Worm (Caenorhabditis elegans) whole organism, L2 larva: ENCODE measurements around the gene pak-2.

ENCODE experiments used
- C34F6.9 ChIP-seq: fragments of 150-350 bp; optimal IDR thresholded peaks from 2 replicates; lab custom pipeline; 2014; ENCODE audit warnings: missing biosample characterization, missing genetic modification characterization
- Y55F3AM.14 ChIP-seq: fragments of 200-800 bp; sonication (Bioruptor generic); optimal IDR thresholded peaks from 2 replicates; lab custom pipeline; 2018; ENCODE audit warnings: mild to moderate bottlenecking, missing genetic modification characterization, missing compliant biosample characterization
- ZK546.5 ChIP-seq: sonication (generic microtip); optimal IDR thresholded peaks from 2 replicates; lab custom pipeline; 2017; ENCODE audit warnings: missing biosample characterization, missing genetic modification characterization
- alr-1 ChIP-seq: fragments of 150-350 bp; optimal IDR thresholded peaks from 2 replicates; lab custom pipeline; 2014; ENCODE audit warnings: missing biosample characterization, missing genetic modification characterization
- aly-2 ChIP-seq: fragments of 150-350 bp; optimal IDR thresholded peaks from 2 replicates; lab custom pipeline; 2014; ENCODE audit warnings: missing biosample characterization, missing genetic modification characterization
- ama-1 ChIP-seq: fragments of 150-350 bp; optimal IDR thresholded peaks from 2 replicates; lab custom pipeline; 2018; ENCODE audit warnings: inconsistent platforms
- blmp-1 ChIP-seq: sonication (generic microtip); optimal IDR thresholded peaks from 2 replicates; lab custom pipeline; 2017; ENCODE audit warnings: missing genetic modification characterization, mild to moderate bottlenecking, missing compliant biosample characterization, antibody characterized with exemption, moderate library complexity; ENCODE audit not compliant: insufficient read depth
- ceh-16 ChIP-seq: fragments of 150-350 bp; optimal IDR thresholded peaks from 2 replicates; lab custom pipeline; 2014; ENCODE audit warnings: missing biosample characterization, missing genetic modification characterization
- ceh-82 ChIP-seq: fragments of 150-350 bp; optimal IDR thresholded peaks from 2 replicates; lab custom pipeline; 2014; ENCODE audit warnings: missing biosample characterization, missing genetic modification characterization
- dmd-4 ChIP-seq: sonication (generic microtip); optimal IDR thresholded peaks from 2 replicates; lab custom pipeline; 2017; ENCODE audit warnings: missing biosample characterization, missing genetic modification characterization
- egl-27 ChIP-seq: sonication (generic microtip); optimal IDR thresholded peaks from 3 replicates; lab custom pipeline; 2017; ENCODE audit warnings: missing biosample characterization, missing genetic modification reagents, missing genetic modification characterization
- elt-1 ChIP-seq: fragments of 150-350 bp; optimal IDR thresholded peaks from 2 replicates; lab custom pipeline; 2014; ENCODE audit warnings: missing biosample characterization, missing genetic modification characterization
- elt-3 ChIP-seq: sonication (generic microtip); optimal IDR thresholded peaks from 2 replicates; lab custom pipeline; 2017; ENCODE audit warnings: missing biosample characterization, missing genetic modification characterization
- fos-1 ChIP-seq: fragments of 150-350 bp; optimal IDR thresholded peaks from 2 replicates; lab custom pipeline; 2014; ENCODE audit warnings: missing biosample characterization, missing genetic modification characterization
- gmeb-1 ChIP-seq: fragments of 150-350 bp; optimal IDR thresholded peaks from 2 replicates; lab custom pipeline; 2014; ENCODE audit warnings: missing biosample characterization, missing genetic modification characterization
- lin-11 ChIP-seq: fragments of 150-350 bp; sonication (generic microtip); optimal IDR thresholded peaks from 2 replicates; lab custom pipeline; 2014; ENCODE audit warnings: missing biosample characterization, missing genetic modification characterization, inconsistent platforms, mixed read lengths
- lin-13 ChIP-seq: fragments of 150-350 bp; optimal IDR thresholded peaks from 2 replicates; lab custom pipeline; 2014; ENCODE audit warnings: missing biosample characterization, missing genetic modification reagents, missing genetic modification characterization
- lin-39 ChIP-seq: fragments of 150-350 bp; optimal IDR thresholded peaks from 2 replicates; lab custom pipeline; 2014; ENCODE audit warnings: missing biosample characterization, missing genetic modification reagents, missing genetic modification characterization
- mab-5 ChIP-seq: fragments of 150-350 bp; optimal IDR thresholded peaks from 2 replicates; lab custom pipeline; 2014; ENCODE audit warnings: missing biosample characterization, missing genetic modification characterization
- mbf-1 ChIP-seq: sonication (generic microtip); optimal IDR thresholded peaks from 2 replicates; lab custom pipeline; 2017; ENCODE audit warnings: missing biosample characterization, missing genetic modification characterization
- mdl-1 ChIP-seq, 2 experiments: fragments of 150-350 bp in 1 of 2; sonication (generic microtip) in 1 of 2; optimal IDR thresholded peaks; 2 replicates each; lab custom pipeline; 2017; ENCODE audit warnings: missing biosample characterization in 2 of 2, missing genetic modification characterization in 2 of 2
- nhr-10 ChIP-seq: sonication (generic microtip); optimal IDR thresholded peaks from 2 replicates; lab custom pipeline; 2017; ENCODE audit warnings: missing biosample characterization, missing genetic modification characterization
- nhr-11 ChIP-seq: fragments of 150-350 bp; optimal IDR thresholded peaks from 2 replicates; lab custom pipeline; 2014; ENCODE audit warnings: missing biosample characterization, missing genetic modification characterization
- nhr-12 ChIP-seq: fragments of 150-350 bp; optimal IDR thresholded peaks from 2 replicates; lab custom pipeline; 2014; ENCODE audit warnings: missing biosample characterization, missing genetic modification characterization
- nhr-129 ChIP-seq: fragments of 150-350 bp; optimal IDR thresholded peaks from 2 replicates; lab custom pipeline; 2014; ENCODE audit warnings: missing biosample characterization, missing genetic modification characterization
- nhr-21 ChIP-seq: fragments of 150-350 bp; optimal IDR thresholded peaks from 2 replicates; lab custom pipeline; 2014; ENCODE audit warnings: missing biosample characterization, missing genetic modification characterization
- nhr-23 ChIP-seq: fragments of 150-350 bp; optimal IDR thresholded peaks from 2 replicates; lab custom pipeline; 2014; ENCODE audit warnings: missing biosample characterization, missing genetic modification reagents, missing genetic modification characterization
- nhr-237 ChIP-seq: fragments of 150-350 bp; optimal IDR thresholded peaks from 2 replicates; lab custom pipeline; 2014; ENCODE audit warnings: missing biosample characterization, missing genetic modification characterization
- skn-1 ChIP-seq: sonication (generic microtip); optimal IDR thresholded peaks from 2 replicates; lab custom pipeline; 2017; ENCODE audit warnings: missing biosample characterization, missing genetic modification characterization
- sma-3 ChIP-seq: sonication (generic microtip); optimal IDR thresholded peaks from 2 replicates; lab custom pipeline; 2016; ENCODE audit warnings: missing genetic modification reagents, missing genetic modification characterization, missing compliant biosample characterization
- sma-9 ChIP-seq, 2 experiments: fragments of 150-350 bp in 1 of 2; sonication (generic microtip) in 1 of 2; optimal IDR thresholded peaks; 2 replicates each; lab custom pipeline; 2014 to 2016; ENCODE audit warnings: missing genetic modification characterization in 2 of 2, mild to moderate bottlenecking in 1 of 2, missing biosample characterization in 1 of 2, missing compliant biosample characterization in 1 of 2, missing genetic modification reagents in 1 of 2, moderate library complexity in 1 of 2
- snpc-4 ChIP-seq: fragments of 150-350 bp; optimal IDR thresholded peaks from 2 replicates; lab custom pipeline; 2014; ENCODE audit warnings: missing biosample characterization, missing genetic modification characterization
- unc-39 ChIP-seq: fragments of 150-350 bp; optimal IDR thresholded peaks from 2 replicates; lab custom pipeline; 2014; ENCODE audit warnings: missing biosample characterization, missing genetic modification characterization
- unc-55 ChIP-seq: fragments of 150-350 bp; sonication (generic microtip); optimal IDR thresholded peaks from 3 replicates; lab custom pipeline; 2014; ENCODE audit warnings: missing biosample characterization, missing genetic modification reagents, missing genetic modification characterization
- unc-62 ChIP-seq: fragments of 150-350 bp; optimal IDR thresholded peaks from 2 replicates; lab custom pipeline; 2014; ENCODE audit warnings: missing biosample characterization, missing genetic modification reagents, missing genetic modification characterization
- zag-1 ChIP-seq: fragments of 150-350 bp; optimal IDR thresholded peaks from 2 replicates; lab custom pipeline; 2014; ENCODE audit warnings: missing biosample characterization, missing genetic modification characterization
- ztf-1 ChIP-seq: fragments of 200-800 bp; sonication (Bioruptor generic); conservative IDR thresholded peaks from 2 replicates; pipeline ENCODE4 v1.3.6; 2022; ENCODE audit warnings: missing genetic modification characterization, missing compliant biosample characterization
- ztf-11 ChIP-seq: sonication (generic microtip); optimal IDR thresholded peaks from 2 replicates; lab custom pipeline; 2017; ENCODE audit warnings: missing biosample characterization, missing genetic modification characterization
- ztf-4 ChIP-seq: fragments of 150-350 bp; optimal IDR thresholded peaks from 2 replicates; lab custom pipeline; 2014; ENCODE audit warnings: missing biosample characterization, missing genetic modification characterization

Gene pak-2

DNA sequence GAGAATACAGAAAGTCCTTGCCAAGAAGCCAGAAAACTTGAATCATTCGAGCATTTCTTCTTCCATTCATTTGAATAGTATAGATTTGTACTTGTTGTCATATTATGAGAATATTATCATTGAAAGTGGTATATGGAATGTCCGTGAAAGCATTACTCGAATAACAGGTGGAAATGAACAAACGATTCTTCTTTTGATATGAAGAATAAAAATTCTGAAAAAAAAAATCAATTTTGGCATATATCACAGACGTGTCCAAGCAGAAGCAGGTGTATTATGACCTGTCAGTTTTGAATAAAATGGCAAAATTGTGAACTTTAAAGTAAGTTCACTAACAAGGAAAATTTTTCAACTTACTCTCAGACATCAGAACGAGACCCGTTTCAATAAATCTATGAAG lies 17.8 kb upstream of the pak-2 start, which contains the start of gene srh-75:
Gene srh-75, minus strand, starts transcription at position 101 of the 400 bp plus-strand sequence.
- TF ChIP-seq mab-5 (no peak), elt-1 (tag; lab: Kevin White, UChicago) (no peak), snpc-4 (tag; lab: Kevin White, UChicago) (no peak), aly-2 (no peak), nhr-23 (no peak), C34F6.9 (tag; lab: Kevin White, UChicago) (no peak), dmd-4 (tag; lab: Kevin White, UChicago) (no peak)

DNA sequence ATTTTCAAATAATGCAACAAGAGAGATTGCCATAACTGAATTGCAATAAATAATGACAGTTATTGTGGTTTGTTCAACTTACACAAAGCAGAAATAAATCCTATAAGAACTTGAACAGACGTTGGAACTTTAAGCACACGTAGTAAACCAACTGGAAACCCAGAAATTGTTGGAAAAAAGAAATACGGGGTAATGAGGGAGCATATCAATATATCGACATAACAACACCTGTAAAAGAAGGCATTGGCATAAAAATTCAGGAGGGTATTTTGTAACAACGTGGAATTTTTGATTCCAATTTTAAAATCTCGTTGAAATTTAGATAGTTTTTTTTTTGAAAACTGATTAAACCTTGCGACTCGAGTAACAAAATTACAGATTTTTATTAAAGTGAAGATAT lies 17.3 kb upstream of the pak-2 start:
- TF ChIP-seq fos-1 (tag; lab: Kevin White, UChicago) (no peak), mbf-1 (tag; lab: Kevin White, UChicago) (no peak), unc-55 (no peak), egl-27 (tag; lab: Kevin White, UChicago) (no peak), ztf-4 (tag; lab: Kevin White, UChicago) (no peak), sma-9 (GFP tag; optimal IDR thresholded peaks at IDR 0.05; lab: Kevin White, UChicago) (no peak), sma-9 (tag; optimal IDR thresholded peaks at IDR 0.05; lab: Kevin White, UChicago) (no peak), elt-1 (tag; lab: Kevin White, UChicago) (no peak), ceh-82 (tag; lab: Kevin White, UChicago) (no peak), snpc-4 (tag; lab: Kevin White, UChicago) (no peak), ztf-1 (GFP tag; lab: Robert Waterston, UW) (no peak), ztf-11 (tag; lab: Kevin White, UChicago) (no peak), dmd-4 (tag; lab: Kevin White, UChicago) (no peak), Y55F3AM.14 (no peak), nhr-11 (no peak), gmeb-1 (tag; lab: Kevin White, UChicago) (no peak), mab-5 (no peak), ZK546.5 (no peak), lin-39 (tag; lab: Kevin White, UChicago) (no peak), nhr-129 (tag; lab: Kevin White, UChicago) (no peak)

DNA sequence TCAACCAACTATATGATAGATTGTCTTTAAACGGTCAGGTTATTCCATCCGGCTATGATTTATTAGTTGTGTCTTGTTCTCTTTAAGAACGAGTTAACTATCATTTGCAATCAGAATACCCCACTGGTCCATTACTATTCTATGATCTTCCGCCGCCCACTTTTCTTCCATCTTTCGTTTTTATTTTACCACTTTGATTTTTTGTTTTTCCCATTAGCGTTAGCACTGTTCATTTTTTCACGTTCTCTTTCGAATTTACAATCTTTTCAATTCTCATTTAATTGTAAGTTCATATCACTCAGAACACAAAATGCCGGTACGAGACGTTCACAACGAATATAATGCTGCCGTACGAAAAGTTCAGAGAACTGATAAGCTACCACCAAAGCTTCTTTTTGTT lies 14.6 kb upstream of the pak-2 start, which contains the start of gene T04C12.7:
Gene T04C12.7, plus strand, starts transcription at position 301 of the 400 bp plus-strand sequence.
- TF ChIP-seq zag-1 (tag; lab: Kevin White, UChicago) = no peak
- no peak for TF ChIP-seq ztf-1 (GFP tag; lab: Robert Waterston, UW)
- no peak for TF ChIP-seq fos-1 (tag; lab: Kevin White, UChicago)
- TF ChIP-seq ama-1 = no peak
- no peak for TF ChIP-seq elt-3 (tag; lab: Kevin White, UChicago)
- TF ChIP-seq C34F6.9 (tag; lab: Kevin White, UChicago) = no peak
- no peak for TF ChIP-seq nhr-10 (tag; lab: Kevin White, UChicago)
- no peak for TF ChIP-seq ceh-16
- no peak for TF ChIP-seq skn-1
- TF ChIP-seq nhr-129 (tag; lab: Kevin White, UChicago) = no peak
- no peak for TF ChIP-seq lin-11 (tag; lab: Kevin White, UChicago)
- TF ChIP-seq sma-9 (GFP tag; optimal IDR thresholded peaks at IDR 0.05; lab: Kevin White, UChicago) = no peak
- TF ChIP-seq sma-9 (tag; optimal IDR thresholded peaks at IDR 0.05; lab: Kevin White, UChicago) = no peak
- TF ChIP-seq alr-1 (tag; lab: Kevin White, UChicago) = no peak
- TF ChIP-seq mdl-1 (tag; optimal IDR thresholded peaks at IDR 0.05; lab: Kevin White, UChicago) = no peak
- no peak for TF ChIP-seq nhr-21 (tag; lab: Kevin White, UChicago)
- no peak for TF ChIP-seq blmp-1
- TF ChIP-seq unc-62 (GFP tag; lab: Kevin White, UChicago) = no peak
- no peak for TF ChIP-seq lin-39 (tag; lab: Kevin White, UChicago)
- no peak for TF ChIP-seq unc-39 (tag; lab: Kevin White, UChicago)
- no peak for TF ChIP-seq dmd-4 (tag; lab: Kevin White, UChicago)

- TF ChIP-seq fos-1 (tag; lab: Kevin White, UChicago) = no peak
- TF ChIP-seq sma-3 (GFP tag; lab: Kevin White, UChicago) = no peak
- no peak for TF ChIP-seq unc-39 (tag; lab: Kevin White, UChicago)
- no peak for TF ChIP-seq nhr-237
- no peak for TF ChIP-seq ceh-82 (tag; lab: Kevin White, UChicago)
- no peak for TF ChIP-seq lin-39 (tag; lab: Kevin White, UChicago)
- no peak for TF ChIP-seq sma-9 (GFP tag; optimal IDR thresholded peaks at IDR 0.05; lab: Kevin White, UChicago)
- no peak for TF ChIP-seq sma-9 (tag; optimal IDR thresholded peaks at IDR 0.05; lab: Kevin White, UChicago)
- no peak for TF ChIP-seq nhr-21 (tag; lab: Kevin White, UChicago)
- no peak for TF ChIP-seq nhr-12 (tag; lab: Kevin White, UChicago)
- no peak for TF ChIP-seq aly-2
- TF ChIP-seq ZK546.5 = no peak
- TF ChIP-seq lin-13 (GFP tag; lab: Kevin White, UChicago) = no peak
- TF ChIP-seq ceh-16 = no peak
- no peak for TF ChIP-seq ztf-1 (GFP tag; lab: Robert Waterston, UW)
Observed at ce11 chrV:11051921-11052320, 12.7 kb upstream of the pak-2 start, which contains the start of gene T04C12.33. T04C12.33 (plus strand) TSS chrV:11052221.
